Fruit fly (Drosophila melanogaster): ENCODE measurements around the gene Trax.

DNA sequence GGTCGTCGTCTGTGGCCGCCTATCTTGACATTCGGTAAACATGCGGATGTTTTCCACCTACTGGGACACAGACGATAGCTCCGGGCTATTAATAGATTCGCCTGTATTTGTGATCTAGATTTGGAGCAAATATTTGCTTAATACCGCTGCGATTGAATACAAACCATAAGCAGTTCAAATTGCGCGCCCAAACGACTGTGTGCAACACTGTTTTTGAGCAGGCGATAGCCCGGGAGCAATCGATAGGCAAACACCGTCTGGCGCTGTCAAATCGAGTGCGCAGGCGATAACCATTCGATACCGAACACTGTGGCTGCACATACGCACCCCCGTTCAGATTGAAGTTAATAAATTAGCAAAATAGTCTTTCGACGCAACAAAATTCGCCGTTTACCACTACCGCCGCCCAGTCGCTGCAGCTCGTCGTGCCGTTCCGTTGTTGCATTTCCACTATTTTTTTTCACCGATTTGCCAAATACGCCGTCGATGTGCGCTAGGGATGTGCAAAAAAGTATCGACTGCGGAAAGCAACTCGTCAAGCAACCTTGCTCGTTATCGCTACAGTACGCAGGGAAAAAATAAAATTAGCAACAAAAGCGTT lies 46.7 kb downstream of the Trax start, which contains the start of gene Atx2:
- no peak for TF ChIP-seq CG10348 (GFP tag; IDR thresholded peaks at IDR 0.05)
- no peak for TF ChIP-seq gl (tag; optimal IDR thresholded peaks at IDR 0.05)
- no peak for TF ChIP-seq CG34367 (tag; optimal IDR thresholded peaks at IDR 0.05)
- TF ChIP-seq CG12605 (GFP tag; IDR thresholded peaks at IDR 0.05): no peak
- TF ChIP-seq CG9948 (tag; optimal IDR thresholded peaks at IDR 0.05): no peak
- peak; percentile 23; the same call in 1 of the 3 replicates for TF ChIP-seq fd96Ca (GFP tag; IDR thresholded peaks at IDR 0.05)
- no peak for TF ChIP-seq CG4496 (GFP tag; IDR thresholded peaks at IDR 0.05)
- no peak for TF ChIP-seq D1 (tag; optimal IDR thresholded peaks at IDR 0.05)

Data from whole organism, pupa.